Worm (Caenorhabditis elegans) whole organism, L4/young adult: Measurements from ENCODE around the gene Y57G11C.52.
"Not testable (repeated sequence)": the region's sequence is repeated elsewhere in the genome, so short reads cannot be mapped to it uniquely, and the experiment has no call there.

Experiments used
- W03F9.2 ChIP-seq: fragments of 150-350 bp; optimal IDR thresholded peaks from 2 replicates; lab custom pipeline; 2014; ENCODE audit warnings: missing biosample characterization, missing genetic modification characterization
- dao-5 ChIP-seq: sonication (generic microtip); optimal IDR thresholded peaks from 2 replicates; lab custom pipeline; 2016; ENCODE audit warnings: missing genotype, missing genetic modification characterization, moderate library complexity, missing compliant biosample characterization
- him-1 ChIP-seq: sonication (generic microtip); optimal IDR thresholded peaks from 2 replicates; lab custom pipeline; 2016; ENCODE audit warnings: missing genotype, missing genetic modification reagents, missing genetic modification characterization, missing compliant biosample characterization

Y57G11C.52 gene

ce11 chrIV:14853703-14854102 lies at the start of gene Y57G11C.52:
TSS of gene Y57G11C.52 (plus strand) at chrIV:14854003.
- TF ChIP-seq dao-5 (tag; lab: Kevin White, UChicago) (no peak), him-1 (tag; lab: Kevin White, UChicago) (no peak), W03F9.2 (tag; lab: Kevin White, UChicago) (no peak)

ce11 chrIV:14806903-14807302 lies 46.9 kb upstream of the Y57G11C.52 start, which contains the start of gene oig-5:
TSS of gene oig-5 (plus strand) at chrIV:14807203.
- TF ChIP-seq W03F9.2 (tag; lab: Kevin White, UChicago) (no peak), dao-5 (tag; lab: Kevin White, UChicago) (no peak), him-1 (tag; lab: Kevin White, UChicago) (no peak)

ce11 chrIV:14816288-14816687 lies 37.5 kb upstream of the Y57G11C.52 start, which contains the start of gene Y57G11C.46:
TSS of gene Y57G11C.46 (minus strand) at chrIV:14816388.
- TF ChIP-seq W03F9.2 (tag; lab: Kevin White, UChicago): no peak
- TF ChIP-seq dao-5 (tag; lab: Kevin White, UChicago): no peak
- TF ChIP-seq him-1 (tag; lab: Kevin White, UChicago): no peak

- no peak for TF ChIP-seq him-1 (tag; lab: Kevin White, UChicago)
- no peak for TF ChIP-seq W03F9.2 (tag; lab: Kevin White, UChicago)
- TF ChIP-seq dao-5 (tag; lab: Kevin White, UChicago): peak; percentile 35
Observed at ce11 chrIV:14822267-14822666, 31.5 kb upstream of the Y57G11C.52 start.

- TF ChIP-seq dao-5 (tag; lab: Kevin White, UChicago) (no peak), W03F9.2 (tag; lab: Kevin White, UChicago) (no peak), him-1 (tag; lab: Kevin White, UChicago) (no peak)
Observed at ce11 chrIV:14824201-14824600, 29.6 kb upstream of the Y57G11C.52 start.

- TF ChIP-seq dao-5 (tag; lab: Kevin White, UChicago) (no peak), him-1 (tag; lab: Kevin White, UChicago) (peak; percentile 32), W03F9.2 (tag; lab: Kevin White, UChicago) (peak; percentile 42)
Observed at ce11 chrIV:14824878-14825352, 28.9 kb upstream of the Y57G11C.52 start, which contains the start of gene sec-61.A. TSS of gene sec-61.A (minus strand) at chrIV:14825264.

ce11 chrIV:14825379-14825778 lies 28.4 kb upstream of the Y57G11C.52 start, which contains the start of gene rps-18:
TSS of gene rps-18 (plus strand) at chrIV:14825679.
- TF ChIP-seq him-1 (tag; lab: Kevin White, UChicago) (no peak), dao-5 (tag; lab: Kevin White, UChicago) (no peak), W03F9.2 (tag; lab: Kevin White, UChicago) (no peak)

- TF ChIP-seq W03F9.2 (tag; lab: Kevin White, UChicago): no peak
Observed at ce11 chrIV:14826151-14826757, 27.5 kb upstream of the Y57G11C.52 start.

- no peak for TF ChIP-seq him-1 (tag; lab: Kevin White, UChicago)
- TF ChIP-seq dao-5 (tag; lab: Kevin White, UChicago): no peak
- no peak for TF ChIP-seq W03F9.2 (tag; lab: Kevin White, UChicago)
Observed at ce11 chrIV:14828218-14828617, 25.6 kb upstream of the Y57G11C.52 start.

ce11 chrIV:14829026-14829425 lies 24.8 kb upstream of the Y57G11C.52 start, which contains the start of gene hhat-2:
TSS of gene hhat-2 (minus strand) at chrIV:14829126.
- TF ChIP-seq W03F9.2 (tag; lab: Kevin White, UChicago): no peak
- no peak for TF ChIP-seq dao-5 (tag; lab: Kevin White, UChicago)
- no peak for TF ChIP-seq him-1 (tag; lab: Kevin White, UChicago)

ce11 chrIV:14833537-14833936 lies 20.3 kb upstream of the Y57G11C.52 start:
- no peak for TF ChIP-seq dao-5 (tag; lab: Kevin White, UChicago)
- TF ChIP-seq him-1 (tag; lab: Kevin White, UChicago): no peak
- TF ChIP-seq W03F9.2 (tag; lab: Kevin White, UChicago): no peak

ce11 chrIV:14836885-14837284 lies 16.9 kb upstream of the Y57G11C.52 start, which contains the start of gene Y57G11C.22:
TSS of gene Y57G11C.22 (plus strand) at chrIV:14837211.
- TF ChIP-seq dao-5 (tag; lab: Kevin White, UChicago): no peak
- TF ChIP-seq him-1 (tag; lab: Kevin White, UChicago): no peak
- TF ChIP-seq W03F9.2 (tag; lab: Kevin White, UChicago): no peak

- TF ChIP-seq W03F9.2 (tag; lab: Kevin White, UChicago) (no peak), him-1 (tag; lab: Kevin White, UChicago) (peak; percentile 72), dao-5 (tag; lab: Kevin White, UChicago) (peak; percentile 76)
Observed at ce11 chrIV:14838095-14838494, 15.7 kb upstream of the Y57G11C.52 start.

- not testable (repeated sequence) for TF ChIP-seq him-1, dao-5, W03F9.2 (tag; lab: Kevin White, UChicago)
Observed at ce11 chrIV:14843062-14843461, 10.7 kb upstream of the Y57G11C.52 start, which contains the start of gene Y57G11C.20. TSS of gene Y57G11C.20 (plus strand) at chrIV:14843362.
